Fruit fly (Drosophila melanogaster): ENCODE measurements around the gene CG9259.

CG9259 gene

dm6 chr2L:21073300-21073699 lies 15.9 kb upstream of the CG9259 start (continued):
- TF ChIP-seq org-1 (GFP tag; optimal IDR thresholded peaks at IDR 0.05) (no peak), slp2 (GFP tag; optimal IDR thresholded peaks at IDR 0.05) (no peak), CG12155 (GFP tag; optimal IDR thresholded peaks at IDR 0.05) (no peak), sna (GFP tag; IDR thresholded peaks at IDR 0.05; ENCODE audit: partially characterized antibody) (no peak), CG18011 (GFP tag; optimal IDR thresholded peaks at IDR 0.05) (no peak), cg (GFP tag; optimal IDR thresholded peaks at IDR 0.05) (no peak), Kr (GFP tag; optimal IDR thresholded peaks at IDR 0.05) (no peak), CG4617 (GFP tag; optimal IDR thresholded peaks at IDR 0.05; ENCODE audit: borderline replicate concordance) (no peak), Eip74EF (GFP tag; optimal IDR thresholded peaks at IDR 0.05) (peak in 1 of 2 experiments; percentile 62)

- TF ChIP-seq chinmo (GFP tag; IDR thresholded peaks at IDR 0.05; ENCODE audit: partially characterized antibody): peak; percentile 57; the same call in 1 of the 4 replicates
- peak; percentile 52 for TF ChIP-seq CG15269 (tag; optimal IDR thresholded peaks at IDR 0.05)
- no peak for TF ChIP-seq CG18262 (tag; optimal IDR thresholded peaks at IDR 0.05)
- TF ChIP-seq ase (GFP tag; IDR thresholded peaks at IDR 0.05): no peak
- TF ChIP-seq vfl (GFP tag; optimal IDR thresholded peaks at IDR 0.05): no peak
- no peak for TF ChIP-seq Hr39 (optimal IDR thresholded peaks at IDR 0.05)
- no peak for TF ChIP-seq Hr3 (GFP tag; optimal IDR thresholded peaks at IDR 0.05)
- TF ChIP-seq odd (GFP tag; optimal IDR thresholded peaks at IDR 0.05): no peak
- no peak for TF ChIP-seq Mad (GFP tag; optimal IDR thresholded peaks at IDR 0.05)
- TF ChIP-seq CG7372 (GFP tag; IDR thresholded peaks at IDR 0.05): no peak
Observed at dm6 chr2L:21073818-21074217, 15.4 kb upstream of the CG9259 start.

dm6 chr2L:21075105-21075504 lies 14.1 kb upstream of the CG9259 start, which contains the start of gene tadr:
Gene tadr (plus strand): TSS chr2L:21075405.
- TF ChIP-seq Jarid2 (GFP tag; optimal IDR thresholded peaks at IDR 0.05) (peak; percentile 11), Hr51 (GFP tag; optimal IDR thresholded peaks at IDR 0.05) (peak in 1 of 2 experiments; percentile 35), esg (GFP tag; conservative IDR thresholded peaks at IDR 0.05) (no peak), Bgb (GFP tag; IDR thresholded peaks at IDR 0.05; ENCODE audit: partially characterized antibody) (0 out of 2 replicates have a peak, but pooled peaks have one; percentile 30), H2.0 (GFP tag; IDR thresholded peaks at IDR 0.05) (no peak), pzg (GFP tag; optimal IDR thresholded peaks at IDR 0.05) (peak; percentile 6), Hmr (GFP tag; optimal IDR thresholded peaks at IDR 0.05) (peak; percentile 12), ewg (GFP tag; optimal IDR thresholded peaks at IDR 0.05) (peak; percentile 79), abd-A (tag; optimal IDR thresholded peaks at IDR 0.05) (no peak), Deaf1 (tag; optimal IDR thresholded peaks at IDR 0.05) (peak; percentile 49), chinmo (GFP tag; IDR thresholded peaks at IDR 0.05; ENCODE audit: partially characterized antibody) (0 out of 4 replicates have a peak, but pooled peaks have one; percentile 20), crp (GFP tag; optimal IDR thresholded peaks at IDR 0.05) (peak in 1 of 2 experiments; percentile 22)

dm6 chr2L:21077849-21078248 lies 11.3 kb upstream of the CG9259 start:
- TF ChIP-seq Med (GFP tag): no peak
- no peak for TF ChIP-seq maf-S (GFP tag; optimal IDR thresholded peaks at IDR 0.05)
- TF ChIP-seq CG11456 (GFP tag; IDR thresholded peaks at IDR 0.05): 0 out of 3 replicates have a peak, but pooled peaks have one; percentile 18
- no peak for TF ChIP-seq so (GFP tag; IDR thresholded peaks at IDR 0.05)
- peak; percentile 95 for TF ChIP-seq CG15073 (GFP tag; optimal IDR thresholded peaks at IDR 0.05)
- TF ChIP-seq CG33557 (GFP tag; optimal IDR thresholded peaks at IDR 0.05): no peak
- TF ChIP-seq mld (GFP tag; IDR thresholded peaks at IDR 0.05; ENCODE audit: partially characterized antibody): no peak
- peak; percentile 68 for TF ChIP-seq CG8388 (GFP tag; optimal IDR thresholded peaks at IDR 0.05)

Measured in whole organism, embryonic.